Fruit fly (Drosophila melanogaster) whole organism, embryonic: ENCODE results near the gene CG8671.
A peak's percentile ranks its signal among the peaks of the same experiment; 100 is the strongest.

Experiments used
- CG10543 ChIP-seq: fragments of 200-800 bp; sonication (Bioruptor generic); optimal IDR thresholded peaks from 3 replicates; lab custom pipeline; 2017; ENCODE audit warnings: missing biosample characterization, mild to moderate bottlenecking, missing genetic modification characterization, moderate library complexity
- CG10565 ChIP-seq: fragments of 200-800 bp; sonication (Bioruptor generic); optimal IDR thresholded peaks from 3 replicates; lab custom pipeline; 2016; ENCODE audit warnings: missing biosample characterization, mild to moderate bottlenecking, missing genetic modification characterization
- CG10979 ChIP-seq: fragments of 200-800 bp; sonication (Bioruptor generic); optimal IDR thresholded peaks from 2 replicates; lab custom pipeline; 2018; ENCODE audit warnings: missing biosample characterization, mild to moderate bottlenecking, missing genetic modification characterization, moderate library complexity
- CG12104 ChIP-seq: fragments of 200-800 bp; sonication (Bioruptor generic); optimal IDR thresholded peaks from 3 replicates; lab custom pipeline; 2016; ENCODE audit warnings: missing biosample characterization, missing genetic modification characterization
- CG13287 ChIP-seq: fragments of 200-800 bp; sonication (Bioruptor generic); IDR thresholded peaks from 2 replicates; pipeline ENCODE4 v1.3.6; 2022; ENCODE audit warnings: missing biosample characterization, missing genetic modification characterization; ENCODE audit not compliant: partially characterized antibody
- CG14965 ChIP-seq: fragments of 200-800 bp; sonication (Bioruptor generic); optimal IDR thresholded peaks from 2 replicates; lab custom pipeline; 2016; ENCODE audit warnings: missing biosample characterization, missing genetic modification characterization, borderline replicate concordance
- CG15073 ChIP-seq: fragments of 200-800 bp; sonication (Bioruptor generic); optimal IDR thresholded peaks from 2 replicates; lab custom pipeline; 2016; ENCODE audit warnings: missing biosample characterization, missing genetic modification characterization
- CG15601 ChIP-seq: fragments of 200-800 bp; sonication (Bioruptor generic); optimal IDR thresholded peaks from 3 replicates; lab custom pipeline; 2019; ENCODE audit warnings: missing biosample characterization, mild to moderate bottlenecking, missing genetic modification characterization, moderate library complexity
- CG1603 ChIP-seq: fragments of 200-800 bp; sonication (Bioruptor generic); optimal IDR thresholded peaks from 2 replicates; lab custom pipeline; 2019; ENCODE audit warnings: missing biosample characterization, mild to moderate bottlenecking, missing genetic modification characterization, moderate library complexity
- CG16813 ChIP-seq: fragments of 200-800 bp; sonication (Bioruptor generic); IDR thresholded peaks from 3 replicates; pipeline ENCODE4 v1.3.6; 2022; ENCODE audit warnings: missing biosample characterization, missing genetic modification characterization; ENCODE audit not compliant: partially characterized antibody
- CG17612 ChIP-seq: fragments of 200-800 bp; sonication (Bioruptor generic); IDR thresholded peaks from 2 replicates; pipeline ENCODE4 v1.3.6; 2022; ENCODE audit warnings: missing biosample characterization, missing genetic modification characterization
- CG17802 ChIP-seq: fragments of 200-800 bp; sonication (Bioruptor generic); optimal IDR thresholded peaks from 2 replicates; lab custom pipeline; 2018; ENCODE audit warnings: missing biosample characterization, mild to moderate bottlenecking, missing genetic modification characterization, moderate library complexity
- CG18262 ChIP-seq: fragments of 200-800 bp; optimal IDR thresholded peaks from 3 replicates; lab custom pipeline; 2019; ENCODE audit warnings: missing biosample characterization, mild to moderate bottlenecking, missing genetic modification characterization, moderate library complexity
- CG1832 ChIP-seq: fragments of 200-800 bp; sonication (Bioruptor generic); optimal IDR thresholded peaks from 2 replicates; lab custom pipeline; 2017; ENCODE audit warnings: missing biosample characterization, mild to moderate bottlenecking, missing genetic modification characterization, inconsistent platforms
- CG18599 ChIP-seq: fragments of 200-800 bp; sonication (Bioruptor generic); optimal IDR thresholded peaks from 3 replicates; lab custom pipeline; 2017; ENCODE audit warnings: missing biosample characterization, missing genetic modification characterization, mild to moderate bottlenecking, moderate library complexity, missing genetic modification reagents
- CG2889 ChIP-seq: fragments of 200-800 bp; sonication (Bioruptor generic); IDR thresholded peaks from 3 replicates; pipeline ENCODE4 v1.3.6; 2022; ENCODE audit warnings: missing biosample characterization, missing genetic modification characterization
- CG34224 ChIP-seq: fragments of 200-800 bp; sonication (Bioruptor generic); IDR thresholded peaks from 3 replicates; pipeline ENCODE4 v1.3.6; 2022; ENCODE audit warnings: missing biosample characterization, missing genetic modification characterization; ENCODE audit not compliant: partially characterized antibody
- CG34422 ChIP-seq: fragments of 200-800 bp; sonication (Bioruptor generic); IDR thresholded peaks from 3 replicates; pipeline ENCODE4 v1.3.6; 2022; ENCODE audit warnings: missing biosample characterization, missing genetic modification characterization
- CG4282 ChIP-seq: fragments of 200-800 bp; sonication (Bioruptor generic); optimal IDR thresholded peaks from 2 replicates; lab custom pipeline; 2016; ENCODE audit warnings: missing biosample characterization, missing genetic modification characterization
- CG6765 ChIP-seq: fragments of 200-800 bp; sonication (Bioruptor generic); optimal IDR thresholded peaks from 3 replicates; lab custom pipeline; 2017; ENCODE audit warnings: missing biosample characterization, mild to moderate bottlenecking, missing genetic modification characterization
- CG8944 ChIP-seq: fragments of 200-800 bp; sonication (Bioruptor generic); optimal IDR thresholded peaks from 3 replicates; lab custom pipeline; 2016; ENCODE audit warnings: missing biosample characterization, missing genetic modification characterization
- CG9215 ChIP-seq: fragments of 200-800 bp; sonication (Bioruptor generic); IDR thresholded peaks from 2 replicates; pipeline ENCODE4 v1.3.6; 2022; ENCODE audit warnings: missing biosample characterization, missing genetic modification characterization
- CG9876 ChIP-seq: fragments of 200-800 bp; sonication (Bioruptor generic); optimal IDR thresholded peaks from 2 replicates; lab custom pipeline; 2016; ENCODE audit warnings: missing biosample characterization, missing genetic modification characterization
- Dad ChIP-seq: fragments of 200-800 bp; sonication (Bioruptor generic); optimal IDR thresholded peaks from 3 replicates; lab custom pipeline; 2016; ENCODE audit warnings: missing biosample characterization, missing genetic modification characterization
- Dll ChIP-seq: fragments of 200-800 bp; sonication (Bioruptor generic); IDR thresholded peaks from 4 replicates; pipeline ENCODE4 v1.3.6; 2022; ENCODE audit warnings: missing biosample characterization, missing genetic modification characterization; ENCODE audit not compliant: partially characterized antibody
- GATAe ChIP-seq: fragments of 200-800 bp; sonication (Bioruptor generic); conservative IDR thresholded peaks from 2 replicates; pipeline ENCODE4 v1.3.6; 2022; ENCODE audit warnings: missing biosample characterization, missing genetic modification characterization
- Hmr ChIP-seq: fragments of 200-800 bp; sonication (Bioruptor generic); optimal IDR thresholded peaks from 3 replicates; lab custom pipeline; 2017; ENCODE audit warnings: mild to moderate bottlenecking, missing biosample characterization, missing genetic modification reagents, missing genetic modification characterization
- Myb ChIP-seq: fragments of 200-800 bp; sonication (Bioruptor generic); optimal IDR thresholded peaks from 2 replicates; lab custom pipeline; 2016; ENCODE audit warnings: missing biosample characterization, missing genetic modification characterization
- NfI ChIP-seq: fragments of 200-800 bp; sonication (Bioruptor generic); optimal IDR thresholded peaks from 3 replicates; lab custom pipeline; 2018; ENCODE audit warnings: missing biosample characterization, mild to moderate bottlenecking, missing genetic modification characterization, moderate library complexity
- Optix ChIP-seq: fragments of 200-800 bp; sonication (Bioruptor generic); IDR thresholded peaks from 3 replicates; pipeline ENCODE4 v1.3.6; 2022; ENCODE audit warnings: missing biosample characterization, missing genetic modification characterization
- Xrp1 ChIP-seq: fragments of 200-800 bp; sonication (Bioruptor generic); IDR thresholded peaks from 2 replicates; pipeline ENCODE4 v1.3.6; 2022; ENCODE audit warnings: missing biosample characterization, missing genetic modification characterization
- YL-1 ChIP-seq: fragments of 200-800 bp; sonication (Bioruptor generic); optimal IDR thresholded peaks from 3 replicates; lab custom pipeline; 2017; ENCODE audit warnings: missing biosample characterization, mild to moderate bottlenecking, missing genetic modification characterization
- amos ChIP-seq: fragments of 200-800 bp; sonication (Bioruptor generic); IDR thresholded peaks from 2 replicates; pipeline ENCODE4 v1.3.6; 2022; ENCODE audit warnings: missing biosample characterization, missing genetic modification characterization; ENCODE audit not compliant: partially characterized antibody
- chif ChIP-seq, 2 experiments: fragments of 200-800 bp; sonication (Bioruptor generic); optimal IDR thresholded peaks; 3 replicates each; lab custom pipeline; 2016; ENCODE audit warnings: missing biosample characterization in 2 of 2, missing genetic modification characterization in 2 of 2
- dan ChIP-seq: fragments of 200-800 bp; sonication (Bioruptor generic); IDR thresholded peaks from 2 replicates; pipeline ENCODE4 v1.3.6; 2022; ENCODE audit warnings: missing biosample characterization, missing genetic modification characterization
- dysf ChIP-seq: fragments of 200-800 bp; sonication (Bioruptor generic); IDR thresholded peaks from 3 replicates; pipeline ENCODE4 v1.3.6; 2022; ENCODE audit warnings: missing biosample characterization, missing genetic modification characterization
- fd3F ChIP-seq: fragments of 200-800 bp; sonication (Bioruptor generic); optimal IDR thresholded peaks from 2 replicates; lab custom pipeline; 2018; ENCODE audit warnings: missing biosample characterization, mild to moderate bottlenecking, missing genetic modification characterization, moderate library complexity
- gem ChIP-seq: fragments of 200-800 bp; sonication (Bioruptor generic); optimal IDR thresholded peaks from 2 replicates; lab custom pipeline; 2019; ENCODE audit warnings: missing biosample characterization, mild to moderate bottlenecking, missing genetic modification characterization, moderate library complexity
- knrl ChIP-seq: fragments of 200-800 bp; sonication (Bioruptor generic); IDR thresholded peaks from 3 replicates; pipeline ENCODE4 v1.3.6; 2022; ENCODE audit warnings: missing biosample characterization, missing genetic modification characterization; ENCODE audit not compliant: partially characterized antibody
- luna ChIP-seq: fragments of 200-800 bp; sonication (Bioruptor generic); optimal IDR thresholded peaks from 2 replicates; lab custom pipeline; 2016; ENCODE audit warnings: missing biosample characterization, missing genetic modification characterization
- nom ChIP-seq: fragments of 200-800 bp; sonication (Bioruptor generic); optimal IDR thresholded peaks from 2 replicates; lab custom pipeline; 2017; ENCODE audit warnings: missing biosample characterization, missing genetic modification characterization, mild to moderate bottlenecking, moderate library complexity, missing genetic modification reagents
- pfk ChIP-seq: fragments of 200-800 bp; sonication (Bioruptor generic); optimal IDR thresholded peaks from 2 replicates; lab custom pipeline; 2018; ENCODE audit warnings: missing biosample characterization, mild to moderate bottlenecking, missing genetic modification characterization, moderate library complexity
- pho ChIP-seq: fragments of 200-800 bp; sonication (Bioruptor generic); optimal IDR thresholded peaks from 2 replicates; lab custom pipeline; 2016; ENCODE audit warnings: missing biosample characterization, missing genetic modification characterization
- sqz ChIP-seq: fragments of 200-800 bp; sonication (Bioruptor generic); optimal IDR thresholded peaks from 3 replicates; lab custom pipeline; 2018; ENCODE audit warnings: missing biosample characterization, mild to moderate bottlenecking, missing genetic modification characterization
- stwl ChIP-seq: fragments of 200-800 bp; sonication (Bioruptor generic); optimal IDR thresholded peaks from 3 replicates; lab custom pipeline; 2018; ENCODE audit warnings: missing biosample characterization, mild to moderate bottlenecking, missing genetic modification characterization, moderate library complexity
- tx ChIP-seq: fragments of 200-800 bp; sonication (Bioruptor generic); optimal IDR thresholded peaks from 2 replicates; lab custom pipeline; 2016; ENCODE audit warnings: missing biosample characterization, missing genetic modification characterization
- wor ChIP-seq: fragments of 200-800 bp; sonication (Bioruptor generic); IDR thresholded peaks from 2 replicates; pipeline ENCODE4 v1.3.6; 2022; ENCODE audit warnings: missing biosample characterization, missing genetic modification characterization
- zen2 ChIP-seq: fragments of 200-800 bp; sonication (Bioruptor generic); IDR thresholded peaks from 3 replicates; pipeline ENCODE4 v1.3.6; 2022; ENCODE audit warnings: missing biosample characterization, missing genetic modification characterization; ENCODE audit not compliant: partially characterized antibody

CG8671 gene

dm6 chr2L:21310427-21311199 is 47.9 kb downstream of the CG8671 start, which contains the start of gene crc (continued):
- TF ChIP-seq dan (GFP tag; lab: Robert Waterston, UW): no peak
- peak; percentile 44 for TF ChIP-seq CG18262 (tag; lab: Kevin White, UChicago)
- TF ChIP-seq Myb (GFP tag; lab: Kevin White, UChicago): peak; percentile 13
- no peak for TF ChIP-seq pho
- TF ChIP-seq CG9876 (GFP tag; lab: Kevin White, UChicago): no peak
- 0 out of 2 replicates have a peak, but pooled peaks have one; percentile 10 for TF ChIP-seq Xrp1
- no peak for TF ChIP-seq chif (GFP tag; optimal IDR thresholded peaks at IDR 0.05; lab: Kevin White, UChicago)
- no peak for TF ChIP-seq CG17612 (GFP tag; lab: Robert Waterston, UW)
- TF ChIP-seq CG1832 (GFP tag; lab: Kevin White, UChicago): no peak
- no peak for TF ChIP-seq CG4282 (GFP tag; lab: Kevin White, UChicago)
- peak; percentile 57 for TF ChIP-seq pfk (GFP tag; lab: Kevin White, UChicago)
- no peak for TF ChIP-seq CG9215 (GFP tag; lab: Robert Waterston, UW)
- no peak for TF ChIP-seq CG15073 (GFP tag; lab: Kevin White, UChicago)
- peak; percentile 31 for TF ChIP-seq CG6765 (GFP tag; lab: Kevin White, UChicago)
- no peak for TF ChIP-seq NfI (GFP tag; lab: Kevin White, UChicago)
- TF ChIP-seq GATAe (GFP tag; lab: Robert Waterston, UW): no peak
- peak; percentile 52; the same call in 2 of the 3 replicates for TF ChIP-seq CG34224 (GFP tag; lab: Robert Waterston, UW)
- no peak for TF ChIP-seq fd3F (GFP tag; lab: Kevin White, UChicago)
- peak; percentile 91 for TF ChIP-seq YL-1 (GFP tag; lab: Kevin White, UChicago)
- peak; percentile 62; the same call in 3 of the 4 replicates for TF ChIP-seq Dll
- no peak for TF ChIP-seq CG10543
- TF ChIP-seq CG14965 (GFP tag; lab: Kevin White, UChicago): no peak
- peak; percentile 27 for TF ChIP-seq CG18599 (GFP tag; lab: Kevin White, UChicago)
- no peak for TF ChIP-seq knrl (GFP tag; lab: Robert Waterston, UW)
- no peak for TF ChIP-seq sqz (GFP tag; lab: Kevin White, UChicago)
- TF ChIP-seq wor (GFP tag; lab: Robert Waterston, UW): no peak
- TF ChIP-seq CG16813 (GFP tag; lab: Robert Waterston, UW): peak; percentile 59; the same call in 2 of the 3 replicates
- TF ChIP-seq dysf (GFP tag; lab: Robert Waterston, UW): no peak
- TF ChIP-seq gem: peak; percentile 65
- TF ChIP-seq CG15601 (tag; lab: Kevin White, UChicago): no peak
- no peak for TF ChIP-seq CG10565 (GFP tag; lab: Kevin White, UChicago)
- TF ChIP-seq CG1603: peak; percentile 79
- TF ChIP-seq CG8944 (GFP tag; lab: Kevin White, UChicago): no peak
- no peak; the same call in 2 of the 3 replicates for TF ChIP-seq CG34422 (GFP tag; lab: Robert Waterston, UW)
- no peak for TF ChIP-seq Optix (GFP tag; lab: Robert Waterston, UW)
- TF ChIP-seq CG12104 (GFP tag; lab: Kevin White, UChicago): no peak
- no peak for TF ChIP-seq CG17802 (tag; lab: Kevin White, UChicago)
- peak; percentile 62 for TF ChIP-seq CG13287 (GFP tag; lab: Robert Waterston, UW)
- peak; percentile 31 for TF ChIP-seq stwl
- no peak for TF ChIP-seq nom
- TF ChIP-seq luna: no peak
- TF ChIP-seq CG2889 (GFP tag; lab: Robert Waterston, UW): no peak
- peak; percentile 34; the same call in 1 of the 2 replicates for TF ChIP-seq amos
- no peak for TF ChIP-seq Hmr (GFP tag; lab: Kevin White, UChicago)
- TF ChIP-seq CG10979 (tag; lab: Kevin White, UChicago): no peak
- no peak for TF ChIP-seq Dad (GFP tag; lab: Kevin White, UChicago)
- no peak for TF ChIP-seq zen2
- TF ChIP-seq tx (GFP tag; lab: Kevin White, UChicago): no peak
